Fruit fly (Drosophila melanogaster) whole organism, embryonic: Measurements from ENCODE around the gene CG7362.

Experiments
- Bdp1 ChIP-seq: fragments of 200-800 bp; sonication (Bioruptor generic); optimal IDR thresholded peaks from 3 replicates; lab custom pipeline; 2016; ENCODE audit warnings: missing biosample characterization, missing genetic modification characterization
- CG10147 ChIP-seq: fragments of 200-800 bp; sonication (Bioruptor generic); optimal IDR thresholded peaks from 2 replicates; lab custom pipeline; 2019; ENCODE audit warnings: missing biosample characterization, mild to moderate bottlenecking, missing genetic modification characterization, moderate library complexity
- CG10274 ChIP-seq: fragments of 200-800 bp; sonication (Bioruptor generic); optimal IDR thresholded peaks from 3 replicates; lab custom pipeline; 2017; ENCODE audit warnings: missing biosample characterization, mild to moderate bottlenecking, missing genetic modification characterization
- CG10979 ChIP-seq: fragments of 200-800 bp; sonication (Bioruptor generic); optimal IDR thresholded peaks from 2 replicates; lab custom pipeline; 2018; ENCODE audit warnings: missing biosample characterization, mild to moderate bottlenecking, missing genetic modification characterization, moderate library complexity
- CG11093 ChIP-seq: fragments of 200-800 bp; sonication (Bioruptor generic); IDR thresholded peaks from 3 replicates; pipeline ENCODE4 v1.3.6; 2022; ENCODE audit warnings: missing biosample characterization, missing genetic modification characterization
- CG11695 ChIP-seq: fragments of 200-800 bp; sonication (Bioruptor generic); IDR thresholded peaks from 3 replicates; pipeline ENCODE4 v1.3.6; 2022; ENCODE audit warnings: missing biosample characterization, missing genetic modification characterization
- CG11696 ChIP-seq: fragments of 200-800 bp; sonication (Bioruptor generic); IDR thresholded peaks from 2 replicates; pipeline ENCODE4 v1.3.6; 2022; ENCODE audit warnings: missing biosample characterization, missing genetic modification characterization
- CG13424 ChIP-seq: fragments of 200-800 bp; sonication (Bioruptor generic); optimal IDR thresholded peaks from 2 replicates; lab custom pipeline; 2019; ENCODE audit warnings: missing biosample characterization, mild to moderate bottlenecking, missing genetic modification characterization, moderate library complexity
- CG15601 ChIP-seq: fragments of 200-800 bp; sonication (Bioruptor generic); optimal IDR thresholded peaks from 3 replicates; lab custom pipeline; 2019; ENCODE audit warnings: missing biosample characterization, mild to moderate bottlenecking, missing genetic modification characterization, moderate library complexity
- CG18619 ChIP-seq: fragments of 200-800 bp; sonication (Bioruptor generic); optimal IDR thresholded peaks from 3 replicates; lab custom pipeline; 2017; ENCODE audit warnings: missing biosample characterization, mild to moderate bottlenecking, missing genetic modification characterization
- CG2129 ChIP-seq: fragments of 200-800 bp; sonication (Bioruptor generic); IDR thresholded peaks from 2 replicates; pipeline ENCODE4 v1.3.6; 2022; ENCODE audit warnings: missing biosample characterization, missing genetic modification characterization; ENCODE audit not compliant: partially characterized antibody
- CG2678 ChIP-seq: fragments of 200-800 bp; sonication (Bioruptor generic); optimal IDR thresholded peaks from 3 replicates; lab custom pipeline; 2019; ENCODE audit warnings: missing biosample characterization, mild to moderate bottlenecking, missing genetic modification characterization, moderate library complexity
- CG32532 ChIP-seq: fragments of 200-800 bp; sonication (Bioruptor generic); IDR thresholded peaks from 2 replicates; pipeline ENCODE4 v1.3.6; 2022; ENCODE audit warnings: missing biosample characterization, missing genetic modification characterization
- CG33213 ChIP-seq: fragments of 200-800 bp; sonication (Bioruptor generic); optimal IDR thresholded peaks from 3 replicates; lab custom pipeline; 2016; ENCODE audit warnings: missing biosample characterization, missing genetic modification characterization
- CG5953 ChIP-seq: fragments of 200-800 bp; sonication (Bioruptor generic); IDR thresholded peaks from 2 replicates; pipeline ENCODE4 v1.3.6; 2022; ENCODE audit warnings: missing biosample characterization, missing genetic modification characterization
- CG6272 ChIP-seq: fragments of 200-800 bp; sonication (Bioruptor generic); IDR thresholded peaks from 2 replicates; pipeline ENCODE4 v1.3.6; 2022; ENCODE audit warnings: missing biosample characterization, missing genetic modification characterization
- CG6689 ChIP-seq: fragments of 200-800 bp; sonication (Bioruptor generic); IDR thresholded peaks from 2 replicates; pipeline ENCODE4 v1.3.6; 2022; ENCODE audit warnings: missing biosample characterization, missing genetic modification characterization
- CG7357 ChIP-seq: fragments of 200-800 bp; sonication (Bioruptor generic); IDR thresholded peaks from 3 replicates; pipeline ENCODE4 v1.3.6; 2022; ENCODE audit warnings: missing biosample characterization, missing genetic modification characterization
- CG9876 ChIP-seq: fragments of 200-800 bp; sonication (Bioruptor generic); optimal IDR thresholded peaks from 2 replicates; lab custom pipeline; 2016; ENCODE audit warnings: missing biosample characterization, missing genetic modification characterization
- ERR ChIP-seq: fragments of 200-800 bp; sonication (Bioruptor generic); optimal IDR thresholded peaks from 2 replicates; lab custom pipeline; 2016; ENCODE audit warnings: missing biosample characterization, missing genetic modification characterization
- Fer1 ChIP-seq: fragments of 200-800 bp; sonication (Bioruptor generic); optimal IDR thresholded peaks from 2 replicates; lab custom pipeline; 2017; ENCODE audit warnings: missing biosample characterization, mild to moderate bottlenecking, missing genetic modification characterization
- HLH54F ChIP-seq: fragments of 200-800 bp; sonication (Bioruptor generic); optimal IDR thresholded peaks from 3 replicates; lab custom pipeline; 2016; ENCODE audit warnings: missing biosample characterization, missing genetic modification characterization
- Med ChIP-seq: fragments of 200-800 bp; sonication (Bioruptor generic); peaks from one replicate; lab custom pipeline; 2016; ENCODE audit warnings: missing biosample characterization, missing genetic modification characterization, mild to moderate bottlenecking, inconsistent platforms, moderate library complexity
- Mes4 ChIP-seq: fragments of 200-800 bp; sonication (Bioruptor generic); optimal IDR thresholded peaks from 2 replicates; lab custom pipeline; 2016; ENCODE audit warnings: missing biosample characterization, missing genetic modification characterization
- Mrtf ChIP-seq: fragments of 200-800 bp; sonication (Bioruptor generic); IDR thresholded peaks from 3 replicates; pipeline ENCODE4 v1.3.6; 2022; ENCODE audit warnings: missing biosample characterization, missing genetic modification characterization
- NFAT ChIP-seq: fragments of 200-800 bp; sonication (Bioruptor generic); IDR thresholded peaks from 2 replicates; pipeline ENCODE4 v1.3.6; 2022; ENCODE audit warnings: missing biosample characterization, missing genetic modification characterization
- Rfx ChIP-seq: fragments of 200-800 bp; sonication (Bioruptor generic); IDR thresholded peaks from 2 replicates; pipeline ENCODE4 v1.3.6; 2022; ENCODE audit warnings: missing biosample characterization, missing genetic modification characterization
- Rx ChIP-seq: fragments of 200-800 bp; sonication (Bioruptor generic); IDR thresholded peaks from 2 replicates; pipeline ENCODE4 v1.3.6; 2022; ENCODE audit warnings: missing biosample characterization, missing genetic modification characterization
- Spps ChIP-seq: fragments of 200-800 bp; sonication (Bioruptor generic); optimal IDR thresholded peaks from 2 replicates; lab custom pipeline; 2018; ENCODE audit warnings: missing biosample characterization, mild to moderate bottlenecking, missing genetic modification characterization
- Stat92E ChIP-seq, 3 experiments: fragments of >200 bp in 2 of 3; fragments of 200-800 bp in 1 of 3; sonication (Bioruptor generic) in 1 of 3; optimal IDR thresholded peaks; 2 replicates each; lab custom pipeline; 2017 to 2019; ENCODE audit warnings: missing biosample characterization in 3 of 3, missing genetic modification characterization in 3 of 3, mild to moderate bottlenecking in 1 of 3, moderate library complexity in 1 of 3
- Tbp ChIP-seq: fragments of >200 bp; optimal IDR thresholded peaks from 2 replicates; lab custom pipeline; 2018; ENCODE audit warnings: missing biosample characterization, missing genetic modification characterization
- Vsx1 ChIP-seq: fragments of 200-800 bp; sonication (Bioruptor generic); optimal IDR thresholded peaks from 2 replicates; lab custom pipeline; 2017; ENCODE audit warnings: missing biosample characterization, mild to moderate bottlenecking, missing genetic modification characterization, missing genetic modification reagents
- YL-1 ChIP-seq: fragments of 200-800 bp; sonication (Bioruptor generic); optimal IDR thresholded peaks from 3 replicates; lab custom pipeline; 2017; ENCODE audit warnings: missing biosample characterization, mild to moderate bottlenecking, missing genetic modification characterization
- btn ChIP-seq: fragments of 200-800 bp; sonication (Bioruptor generic); optimal IDR thresholded peaks from 2 replicates; lab custom pipeline; 2016; ENCODE audit warnings: missing biosample characterization, missing genetic modification characterization
- corto ChIP-seq: fragments of 200-800 bp; sonication (Bioruptor generic); optimal IDR thresholded peaks from 2 replicates; lab custom pipeline; 2016; ENCODE audit warnings: missing biosample characterization, mild to moderate bottlenecking, missing genetic modification characterization, moderate library complexity
- dpn ChIP-seq, 2 experiments: fragments of 200-800 bp; sonication (Bioruptor generic); optimal IDR thresholded peaks; 3 replicates each; lab custom pipeline; 2016; ENCODE audit warnings: missing biosample characterization in 2 of 2, missing genetic modification characterization in 2 of 2
- eve ChIP-seq, 2 experiments: fragments of >200 bp; optimal IDR thresholded peaks; 2 replicates each; lab custom pipeline; 2017; ENCODE audit warnings: missing biosample characterization in 2 of 2, missing genetic modification characterization in 2 of 2
- gt ChIP-seq: fragments of 200-800 bp; sonication (Bioruptor generic); IDR thresholded peaks from 2 replicates; pipeline ENCODE4 v1.3.6; 2022; ENCODE audit warnings: missing biosample characterization, missing genetic modification characterization
- knrl ChIP-seq: fragments of 200-800 bp; sonication (Bioruptor generic); IDR thresholded peaks from 3 replicates; pipeline ENCODE4 v1.3.6; 2022; ENCODE audit warnings: missing biosample characterization, missing genetic modification characterization; ENCODE audit not compliant: partially characterized antibody
- lbe ChIP-seq: fragments of 200-800 bp; sonication (Bioruptor generic); optimal IDR thresholded peaks from 2 replicates; lab custom pipeline; 2016; ENCODE audit warnings: missing biosample characterization, mild to moderate bottlenecking, missing genetic modification characterization
- mirr ChIP-seq: fragments of 200-800 bp; sonication (Bioruptor generic); optimal IDR thresholded peaks from 3 replicates; lab custom pipeline; 2018; ENCODE audit warnings: missing biosample characterization, mild to moderate bottlenecking, missing genetic modification characterization
- repo ChIP-seq: fragments of 200-800 bp; sonication (Bioruptor generic); optimal IDR thresholded peaks from 2 replicates; lab custom pipeline; 2016; ENCODE audit warnings: missing biosample characterization, missing genetic modification characterization
- row ChIP-seq: fragments of 200-800 bp; sonication (Bioruptor generic); IDR thresholded peaks from 3 replicates; pipeline ENCODE4 v1.3.6; 2022; ENCODE audit warnings: missing biosample characterization, missing genetic modification characterization
- sna ChIP-seq: fragments of 200-800 bp; sonication (Bioruptor generic); IDR thresholded peaks from 2 replicates; pipeline ENCODE4 v1.3.6; 2022; ENCODE audit warnings: missing biosample characterization, missing genetic modification characterization; ENCODE audit not compliant: partially characterized antibody
- so ChIP-seq: fragments of 200-800 bp; sonication (Bioruptor generic); IDR thresholded peaks from 3 replicates; pipeline ENCODE4 v1.3.6; 2022; ENCODE audit warnings: missing biosample characterization, missing genetic modification characterization
- sqz ChIP-seq: fragments of 200-800 bp; sonication (Bioruptor generic); optimal IDR thresholded peaks from 3 replicates; lab custom pipeline; 2018; ENCODE audit warnings: missing biosample characterization, mild to moderate bottlenecking, missing genetic modification characterization
- tna ChIP-seq: fragments of 200-800 bp; sonication (Bioruptor generic); IDR thresholded peaks from 2 replicates; pipeline ENCODE4 v1.3.6; 2022; ENCODE audit warnings: missing biosample characterization, missing genetic modification characterization; ENCODE audit not compliant: partially characterized antibody
- vvl ChIP-seq: fragments of 200-800 bp; sonication (Bioruptor generic); IDR thresholded peaks from 2 replicates; pipeline ENCODE4 v1.3.6; 2022; ENCODE audit warnings: missing biosample characterization, missing genetic modification characterization
- wek ChIP-seq: fragments of 200-800 bp; sonication (Bioruptor generic); optimal IDR thresholded peaks from 3 replicates; lab custom pipeline; 2018; ENCODE audit warnings: missing biosample characterization, mild to moderate bottlenecking, missing genetic modification characterization, moderate library complexity
- zfh2 ChIP-seq: fragments of 200-800 bp; sonication (Bioruptor generic); optimal IDR thresholded peaks from 2 replicates; lab custom pipeline; 2016; ENCODE audit warnings: missing biosample characterization, missing genetic modification characterization

Gene CG7362

DNA sequence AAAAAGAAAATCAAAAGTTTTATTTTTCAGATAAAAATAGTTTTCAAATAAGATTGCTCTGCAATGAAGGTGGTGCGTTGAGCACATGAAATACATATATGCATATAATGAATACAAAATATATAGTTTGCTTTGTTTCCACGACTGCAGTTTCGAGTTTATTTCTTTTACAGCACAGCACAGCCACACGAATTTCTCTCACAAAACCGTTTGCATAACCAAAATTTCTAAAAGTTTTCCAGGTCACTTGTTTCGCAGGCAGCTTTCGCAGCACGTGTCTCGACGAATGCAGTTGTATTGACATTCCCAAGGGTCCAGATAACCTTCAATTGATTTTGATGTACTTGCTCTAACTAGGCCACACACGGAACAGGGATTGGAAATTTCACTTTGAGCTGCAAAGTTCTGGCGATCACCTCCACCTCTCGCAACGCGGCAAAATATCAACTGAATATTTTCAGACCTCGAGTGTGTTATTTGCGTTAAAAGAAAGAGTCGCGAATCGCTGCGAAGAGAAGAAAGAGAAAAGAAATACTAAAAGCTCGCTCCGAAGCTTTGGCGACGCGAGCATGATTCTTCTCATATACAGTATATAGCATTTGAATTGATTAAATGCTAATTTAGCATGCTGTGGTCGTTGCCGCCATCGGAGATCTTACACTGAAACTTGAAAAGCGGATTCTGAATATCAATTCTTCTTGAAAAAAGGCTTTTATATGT lies 23.0 kb downstream of the CG7362 start, which contains the start of gene CG7530 (continued):
- TF ChIP-seq gt (GFP tag; lab: Robert Waterston, UW): no peak
- no peak for TF ChIP-seq CG7357 (GFP tag; lab: Robert Waterston, UW)
- no peak for TF ChIP-seq CG10979 (tag; lab: Kevin White, UChicago)
- 0 out of 2 replicates have a peak, but pooled peaks have one; percentile 49 for TF ChIP-seq CG11696 (GFP tag; lab: Robert Waterston, UW)
- no peak for TF ChIP-seq CG18619
- TF ChIP-seq eve (GFP tag; optimal IDR thresholded peaks at IDR 0.05; lab: Kevin White, UChicago): no peak
- no peak for TF ChIP-seq CG33213 (GFP tag; lab: Kevin White, UChicago)
- no peak for TF ChIP-seq CG11695 (GFP tag; lab: Robert Waterston, UW)
- no peak for TF ChIP-seq NFAT (GFP tag; lab: Robert Waterston, UW)
- no peak for TF ChIP-seq CG6689
- TF ChIP-seq ERR (GFP tag; lab: Kevin White, UChicago): no peak
- TF ChIP-seq Tbp: no peak
- peak; percentile 81 for TF ChIP-seq Med (GFP tag; lab: Kevin White, UChicago)
- peak; percentile 65; the same call in 1 of the 2 replicates for TF ChIP-seq CG32532 (GFP tag; lab: Robert Waterston, UW)
- TF ChIP-seq vvl (GFP tag; lab: Robert Waterston, UW): peak; percentile 81
- TF ChIP-seq tna (GFP tag; lab: Robert Waterston, UW): no peak
- peak; percentile 17 for TF ChIP-seq CG10274 (GFP tag; lab: Kevin White, UChicago)
- TF ChIP-seq sna: no peak
- TF ChIP-seq zfh2 (GFP tag; lab: Kevin White, UChicago): no peak
- TF ChIP-seq repo: no peak
- TF ChIP-seq row (GFP tag; lab: Robert Waterston, UW): 0 out of 3 replicates have a peak, but pooled peaks have one; percentile 40
- no peak for TF ChIP-seq Stat92E (GFP tag; optimal IDR thresholded peaks at IDR 0.05; lab: Kevin White, UChicago)
- TF ChIP-seq corto (GFP tag; lab: Kevin White, UChicago): peak; percentile 5
- no peak for TF ChIP-seq Rx (GFP tag; lab: Robert Waterston, UW)
- peak; percentile 48 for TF ChIP-seq CG2678 (tag; lab: Kevin White, UChicago)
- no peak for TF ChIP-seq CG2129
- no peak for TF ChIP-seq btn (GFP tag; lab: Kevin White, UChicago)
- no peak for TF ChIP-seq Fer1
- no peak for TF ChIP-seq CG10147
- TF ChIP-seq Mrtf (GFP tag; lab: Robert Waterston, UW): peak; percentile 28; the same call in 1 of the 3 replicates
- TF ChIP-seq CG9876 (GFP tag; lab: Kevin White, UChicago): no peak
- TF ChIP-seq CG6272 (GFP tag; lab: Robert Waterston, UW): no peak
- peak; percentile 61; the same call in 1 of the 2 replicates for TF ChIP-seq Rfx
- no peak for TF ChIP-seq Spps (tag; lab: Kevin White, UChicago)
- peak; percentile 65 for TF ChIP-seq lbe (GFP tag; lab: Kevin White, UChicago)
- no peak for TF ChIP-seq mirr
- TF ChIP-seq Vsx1 (GFP tag; lab: Kevin White, UChicago): no peak
- no peak for TF ChIP-seq sqz (GFP tag; lab: Kevin White, UChicago)
- peak in 1 of 2 experiments; percentile 19 for TF ChIP-seq dpn (GFP tag; optimal IDR thresholded peaks at IDR 0.05; lab: Kevin White, UChicago)
- TF ChIP-seq CG11093: no peak
- TF ChIP-seq HLH54F: no peak
- TF ChIP-seq YL-1: no peak
- no peak for TF ChIP-seq wek (GFP tag; lab: Kevin White, UChicago)
- no peak for TF ChIP-seq CG13424 (tag; lab: Kevin White, UChicago)
- no peak for TF ChIP-seq Mes4 (GFP tag; lab: Kevin White, UChicago)
- TF ChIP-seq CG5953 (GFP tag; lab: Robert Waterston, UW): no peak
- TF ChIP-seq CG15601 (tag; lab: Kevin White, UChicago): no peak
- TF ChIP-seq knrl (GFP tag; lab: Robert Waterston, UW): no peak
- TF ChIP-seq so (GFP tag; lab: Robert Waterston, UW): 0 out of 3 replicates have a peak, but pooled peaks have one; percentile 38
- no peak for TF ChIP-seq Bdp1 (GFP tag; lab: Kevin White, UChicago)
